Worm (Caenorhabditis elegans): ENCODE results near the gene fbxa-105.

Gene fbxa-105

DNA sequence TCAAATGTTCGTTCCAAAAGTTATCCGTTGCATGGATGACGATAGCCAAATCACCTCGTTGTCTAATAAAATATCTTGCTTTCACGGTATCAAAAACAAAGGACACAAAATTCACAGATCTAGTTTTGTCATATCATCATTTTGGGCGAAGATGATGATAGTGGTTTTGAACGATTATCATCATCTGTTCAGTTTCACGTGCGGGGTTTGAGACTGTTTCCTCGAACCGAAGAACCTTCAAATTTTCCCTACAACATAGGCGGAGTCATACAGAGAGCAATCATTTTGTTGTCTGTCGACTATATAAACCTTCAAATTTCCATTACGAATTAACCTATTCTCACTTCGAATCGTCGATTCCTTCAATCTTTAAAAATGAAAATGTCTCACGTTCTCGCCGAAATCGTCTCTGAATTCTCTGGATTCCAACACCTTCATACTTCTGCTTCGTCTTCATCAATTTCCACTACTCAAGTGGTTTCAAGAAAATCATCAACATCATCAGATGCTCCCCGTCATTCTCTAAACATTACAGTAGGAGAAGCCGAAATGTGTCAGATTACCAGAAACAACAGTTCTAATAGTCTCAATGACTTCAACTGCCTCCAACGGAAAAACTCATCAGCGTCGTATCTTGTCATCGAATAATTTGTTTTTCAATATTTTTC lies 21.4 kb upstream of the fbxa-105 start, which contains the start of gene F18E3.11 (continued):
- TF ChIP-seq B0019.2 (GFP tag; conservative IDR thresholded peaks at IDR 0.05) (no peak), C06A6.2 (GFP tag; conservative IDR thresholded peaks at IDR 0.05) (0 out of 2 replicates have a peak, but pooled peaks have one; percentile 15), him-1 (tag; optimal IDR thresholded peaks at IDR 0.05) (no peak), nhr-120 (GFP tag; IDR thresholded peaks at IDR 0.05) (no peak)

DNA sequence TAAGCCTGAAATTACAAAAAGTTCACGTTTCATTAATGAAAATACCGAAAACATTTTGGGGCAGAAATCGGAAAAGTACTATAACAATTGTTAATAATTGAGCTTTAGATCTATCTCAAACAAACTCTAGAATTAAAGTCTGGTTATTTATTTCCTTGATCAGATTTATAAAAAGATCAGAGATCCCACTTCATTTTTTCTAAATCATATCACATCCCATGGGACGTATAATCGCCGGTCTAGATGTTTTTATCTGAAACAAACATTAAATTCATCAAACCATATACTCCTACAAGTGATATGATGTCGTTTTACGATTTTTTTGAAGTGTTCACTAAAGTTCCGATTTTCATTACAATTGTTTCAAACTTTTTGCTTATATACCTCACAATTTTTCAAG lies 19.9 kb upstream of the fbxa-105 start, which contains the start of gene str-41:
TSS of gene str-41 (plus strand) at position 301 of the 400 bp plus-strand sequence.
- TF ChIP-seq T26A5.8 (tag; optimal IDR thresholded peaks at IDR 0.05), result no peak
- no peak for TF ChIP-seq lag-1 (GFP tag; IDR thresholded peaks at IDR 0.05)

DNA sequence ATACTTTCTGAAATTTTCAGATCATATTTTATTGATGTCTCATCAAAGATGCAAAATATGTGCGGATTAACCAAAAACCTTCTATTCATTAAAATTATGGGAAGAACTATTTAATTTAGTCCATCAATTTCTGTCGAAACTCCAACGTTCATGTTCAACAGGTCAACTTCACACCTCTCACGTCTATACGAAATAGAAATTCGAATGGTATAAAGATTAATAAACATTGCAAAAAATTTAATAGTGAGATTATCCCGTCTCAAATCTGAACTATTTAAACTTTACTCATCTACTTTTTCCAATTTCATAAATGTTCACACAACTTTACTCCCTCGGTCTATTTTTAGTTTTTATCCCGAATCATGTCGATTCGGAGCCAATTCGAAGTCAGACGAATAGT lies 17.8 kb upstream of the fbxa-105 start, which contains the start of gene R13D7.2:
TSS of gene R13D7.2 (plus strand) at position 301 of the 400 bp plus-strand sequence.
- TF ChIP-seq hlh-12 (tag; optimal IDR thresholded peaks at IDR 0.05), result no peak

DNA sequence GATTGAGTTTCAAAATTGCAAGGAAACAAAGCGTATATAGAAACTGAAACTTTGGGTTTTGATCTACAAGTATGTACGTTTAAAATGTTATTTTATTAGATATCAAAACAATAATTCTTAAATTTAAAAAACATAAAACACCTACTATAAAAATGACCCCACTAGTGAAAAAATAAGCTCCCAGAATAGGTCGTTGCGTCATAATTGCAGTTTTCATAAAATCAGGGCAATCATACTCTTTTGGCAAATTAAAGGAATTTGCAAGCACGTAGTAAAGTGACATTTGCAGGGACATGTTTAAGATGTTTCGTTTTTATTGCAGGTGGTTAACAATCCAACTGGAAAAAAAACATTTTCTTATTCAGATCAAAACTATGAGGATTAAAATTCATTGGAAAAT lies 16.7 kb upstream of the fbxa-105 start, which contains the start of gene srt-6:
TSS of gene srt-6 (minus strand) at position 295 of the 400 bp plus-strand sequence.
- no peak for TF ChIP-seq B0019.2 (GFP tag; conservative IDR thresholded peaks at IDR 0.05)
- TF ChIP-seq nhr-179 (tag; optimal IDR thresholded peaks at IDR 0.05), result no peak
- TF ChIP-seq hlh-26 (GFP tag; conservative IDR thresholded peaks at IDR 0.05), result no peak
- no peak for TF ChIP-seq attf-5 (GFP tag; optimal IDR thresholded peaks at IDR 0.05)
- TF ChIP-seq nfyb-1 (GFP tag; IDR thresholded peaks at IDR 0.05), result no peak
- TF ChIP-seq tlf-1 (GFP tag; optimal IDR thresholded peaks at IDR 0.05), result no peak
- TF ChIP-seq him-1 (tag; optimal IDR thresholded peaks at IDR 0.05), result no peak
- TF ChIP-seq tbp1 (GFP tag; optimal IDR thresholded peaks at IDR 0.05), result no peak
- TF ChIP-seq ztf-3 (GFP tag; optimal IDR thresholded peaks at IDR 0.05), result no peak
- TF ChIP-seq nfya-1 (tag; optimal IDR thresholded peaks at IDR 0.05; ENCODE audit: borderline replicate concordance, insufficient read depth), result no peak
- no peak for TF ChIP-seq Y95B8A.8 (GFP tag; IDR thresholded peaks at IDR 0.05)
- TF ChIP-seq F10E7.11 (tag; optimal IDR thresholded peaks at IDR 0.05), result no peak
- TF ChIP-seq xnd-1 (tag; optimal IDR thresholded peaks at IDR 0.05), result no peak
- no peak for TF ChIP-seq K12H6.12 (tag; optimal IDR thresholded peaks at IDR 0.05)
- no peak for TF ChIP-seq mes-4 (tag; optimal IDR thresholded peaks at IDR 0.05)
- no peak for TF ChIP-seq hlh-12 (tag; optimal IDR thresholded peaks at IDR 0.05)

DNA sequence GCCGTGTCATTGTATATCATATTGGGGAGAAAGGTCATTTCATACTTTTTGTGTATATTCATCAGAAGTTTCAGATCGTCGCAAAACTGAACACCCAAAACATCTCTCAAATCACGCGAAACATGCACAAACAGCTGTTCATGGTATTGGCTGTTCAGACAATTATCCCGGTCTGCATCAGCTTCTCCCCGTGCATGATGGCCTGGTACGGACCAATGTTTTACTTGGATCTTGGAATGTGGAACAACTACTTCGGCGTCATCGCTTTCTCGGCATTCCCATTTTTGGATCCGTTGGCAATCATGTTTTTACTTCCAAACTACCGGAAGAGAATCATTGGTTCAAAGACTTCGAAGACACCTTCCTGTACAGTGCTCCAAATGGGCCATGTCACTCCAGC lies 11.7 kb upstream of the fbxa-105 start:
- TF ChIP-seq nhr-120 (GFP tag; IDR thresholded peaks at IDR 0.05) (no peak), hmg-20 (GFP tag; IDR thresholded peaks at IDR 0.05) (no peak), tbx-9 (tag; optimal IDR thresholded peaks at IDR 0.05; ENCODE audit: borderline replicate concordance) (no peak), him-1 (tag; optimal IDR thresholded peaks at IDR 0.05) (no peak), F22D6.2 (tag; optimal IDR thresholded peaks at IDR 0.05) (no peak), mes-4 (tag; optimal IDR thresholded peaks at IDR 0.05) (no peak), F55B11.4 (tag; optimal IDR thresholded peaks at IDR 0.05; ENCODE audit: borderline replicate concordance, insufficient read depth) (no peak), hrde-1 (tag; optimal IDR thresholded peaks at IDR 0.05; ENCODE audit: borderline replicate concordance) (no peak), bed-2 (GFP tag; IDR thresholded peaks at IDR 0.05) (no peak)

DNA sequence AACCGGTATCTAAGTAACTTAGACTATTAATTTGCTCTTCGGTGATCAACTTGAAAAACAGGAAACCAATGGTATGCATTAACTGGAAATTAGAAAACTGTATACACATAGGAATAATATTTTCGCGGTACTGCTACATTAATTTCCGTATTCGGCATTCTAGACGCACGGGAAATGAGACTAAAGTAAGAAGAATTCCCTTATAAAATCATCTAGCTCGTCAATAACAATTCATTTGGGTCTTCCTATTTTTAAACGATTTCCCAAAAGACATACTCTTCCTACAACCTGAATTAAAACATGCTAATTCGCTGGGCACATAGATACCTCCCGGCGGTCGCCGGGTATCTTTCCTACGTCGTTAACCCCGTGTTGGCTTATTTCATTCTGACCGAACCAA lies 10.5 kb upstream of the fbxa-105 start, which contains the start of gene srj-13:
TSS of gene srj-13 (plus strand) at position 301 of the 400 bp plus-strand sequence.
- TF ChIP-seq F37B4.10 (GFP tag; IDR thresholded peaks at IDR 0.05), result no peak
- no peak for TF ChIP-seq Y95B8A.8 (GFP tag; IDR thresholded peaks at IDR 0.05)
- no peak for TF ChIP-seq nhr-27 (tag; optimal IDR thresholded peaks at IDR 0.05)
- no peak for TF ChIP-seq fkh-3 (tag; optimal IDR thresholded peaks at IDR 0.05)
- no peak for TF ChIP-seq K11D2.4 (GFP tag; IDR thresholded peaks at IDR 0.05)
- no peak for TF ChIP-seq unc-62 (GFP tag; optimal IDR thresholded peaks at IDR 0.05)
- TF ChIP-seq B0019.2 (GFP tag; conservative IDR thresholded peaks at IDR 0.05), result no peak
- no peak for TF ChIP-seq chd-7 (tag; optimal IDR thresholded peaks at IDR 0.05)
- no peak for TF ChIP-seq ccch-3 (GFP tag; optimal IDR thresholded peaks at IDR 0.05)

Measured in whole organism, young adult.